Fruit fly (Drosophila melanogaster): ENCODE data around the gene Taf10b.

Taf10b gene

dm6 chr2L:2751904-2752459 lies 15.7 kb downstream of the Taf10b start, which contains the start of gene Bacc (continued):
- TF ChIP-seq ato (GFP tag; IDR thresholded peaks at IDR 0.05; ENCODE audit: partially characterized antibody) (no peak), Stat92E (GFP tag; optimal IDR thresholded peaks at IDR 0.05) (no peak), ro (GFP tag; IDR thresholded peaks at IDR 0.05) (no peak), phol (tag; optimal IDR thresholded peaks at IDR 0.05) (peak; percentile 89), ranshi (GFP tag; IDR thresholded peaks at IDR 0.05) (no peak), vnd (GFP tag; IDR thresholded peaks at IDR 0.05; ENCODE audit: partially characterized antibody) (no peak), E2f2 (GFP tag; IDR thresholded peaks at IDR 0.05) (no peak), CG17361 (GFP tag; IDR thresholded peaks at IDR 0.05) (no peak), CG18476 (GFP tag; optimal IDR thresholded peaks at IDR 0.05) (peak; percentile 80), cg (GFP tag; optimal IDR thresholded peaks at IDR 0.05) (peak; percentile 53), CG31441 (GFP tag; IDR thresholded peaks at IDR 0.05) (no peak), lov (optimal IDR thresholded peaks at IDR 0.05) (peak; percentile 67), lov (GFP tag; IDR thresholded peaks at IDR 0.05) (no peak), cas (GFP tag; IDR thresholded peaks at IDR 0.05) (no peak), chm (GFP tag; IDR thresholded peaks at IDR 0.05) (no peak), CG2120 (GFP tag; optimal IDR thresholded peaks at IDR 0.05) (peak; percentile 94), toy (GFP tag; IDR thresholded peaks at IDR 0.05) (no peak), CG15073 (GFP tag; optimal IDR thresholded peaks at IDR 0.05) (peak; percentile 31), CG16813 (GFP tag; IDR thresholded peaks at IDR 0.05; ENCODE audit: partially characterized antibody) (no peak), CG1602 (GFP tag; optimal IDR thresholded peaks at IDR 0.05) (peak; percentile 67), CG7987 (GFP tag; optimal IDR thresholded peaks at IDR 0.05) (no peak), CG4424 (GFP tag; optimal IDR thresholded peaks at IDR 0.05) (peak; percentile 86), sens-2 (GFP tag; IDR thresholded peaks at IDR 0.05) (no peak), D19A (tag; optimal IDR thresholded peaks at IDR 0.05) (peak; percentile 84), CG5953 (GFP tag; IDR thresholded peaks at IDR 0.05) (no peak), Fer3 (tag; optimal IDR thresholded peaks at IDR 0.05) (peak; percentile 83), CG12744 (GFP tag; optimal IDR thresholded peaks at IDR 0.05) (peak; percentile 65), Mrtf (GFP tag; IDR thresholded peaks at IDR 0.05) (no peak), CG6254 (GFP tag; optimal IDR thresholded peaks at IDR 0.05) (peak; percentile 72), B-H1 (GFP tag; IDR thresholded peaks at IDR 0.05) (no peak), en (GFP tag; optimal IDR thresholded peaks at IDR 0.05) (peak; percentile 82), bcd (GFP tag; optimal IDR thresholded peaks at IDR 0.05) (peak; percentile 90), NC2β (GFP tag; optimal IDR thresholded peaks at IDR 0.05) (peak; percentile 81), CG12391 (tag; optimal IDR thresholded peaks at IDR 0.05) (peak; percentile 83), CG10979 (tag; optimal IDR thresholded peaks at IDR 0.05) (peak; percentile 75), Oli (tag; optimal IDR thresholded peaks at IDR 0.05) (peak; percentile 93), CG14710 (tag; optimal IDR thresholded peaks at IDR 0.05) (peak; percentile 69), Adf1 (GFP tag; IDR thresholded peaks at IDR 0.05) (no peak), cato (GFP tag; optimal IDR thresholded peaks at IDR 0.05; ENCODE audit: borderline replicate concordance) (peak; percentile 61), Gug (GFP tag; IDR thresholded peaks at IDR 0.05) (peak; percentile 65; the same call in 2 of the 4 replicates), CG10209 (GFP tag; optimal IDR thresholded peaks at IDR 0.05) (peak; percentile 93), Nf-YA (GFP tag; IDR thresholded peaks at IDR 0.05) (no peak), CG15011 (GFP tag; optimal IDR thresholded peaks at IDR 0.05) (peak; percentile 84), trh (GFP tag; optimal IDR thresholded peaks at IDR 0.05) (peak; percentile 68), Sin3A (optimal IDR thresholded peaks at IDR 0.05) (no peak), sc (optimal IDR thresholded peaks at IDR 0.05) (no peak), sc (GFP tag; optimal IDR thresholded peaks at IDR 0.05) (peak; percentile 79)

All from whole organism, embryonic.